Worm (Caenorhabditis elegans): Measurements from ENCODE around the gene srh-247.
"Not testable (repeated sequence)": the region's sequence is repeated elsewhere in the genome, so short reads cannot be mapped to it uniquely, and the experiment has no call there.

DNA sequence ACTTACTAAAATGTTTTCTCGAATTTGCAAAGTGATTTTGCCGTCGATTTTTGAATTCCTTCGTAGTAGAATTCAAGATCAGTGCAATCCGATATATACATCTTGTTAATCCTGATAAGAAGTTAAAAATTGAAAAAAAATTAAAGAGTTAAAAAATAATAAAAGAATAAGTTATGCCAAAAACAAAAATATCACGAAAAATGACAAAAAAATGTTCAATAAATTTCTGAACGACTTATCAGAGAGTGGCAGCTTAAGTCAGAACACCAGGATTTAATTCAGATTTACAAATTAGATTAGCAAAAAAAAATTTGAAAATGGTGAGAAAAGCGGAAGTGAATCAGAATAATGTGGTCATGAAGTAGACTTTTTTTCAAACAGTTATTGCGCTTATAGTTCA lies 41.3 kb upstream of the srh-247 start, which contains the start of gene srw-123:
- TF ChIP-seq pha-4 (GFP tag; IDR thresholded peaks at IDR 0.05); pha-4 (tag; optimal IDR thresholded peaks at IDR 0.05); lin-15B (tag; optimal IDR thresholded peaks at IDR 0.05); mxl-2 (GFP tag; conservative IDR thresholded peaks at IDR 0.05); R02D3.7 (tag; optimal IDR thresholded peaks at IDR 0.05); F26F4.8 (GFP tag; conservative IDR thresholded peaks at IDR 0.05); nhr-11 (tag; optimal IDR thresholded peaks at IDR 0.05); nhr-48 (tag; optimal IDR thresholded peaks at IDR 0.05); zag-1 (tag; optimal IDR thresholded peaks at IDR 0.05); lin-39 (tag; optimal IDR thresholded peaks at IDR 0.05); unc-62 (GFP tag; optimal IDR thresholded peaks at IDR 0.05 in 1 of 2); unc-62 (tag; optimal IDR thresholded peaks at IDR 0.05); lsy-2 (tag; optimal IDR thresholded peaks at IDR 0.05); skn-1 (tag; optimal IDR thresholded peaks at IDR 0.05): not testable (repeated sequence)
